Worm (Caenorhabditis elegans) whole organism, L2 larva: ENCODE results near the gene Y51H4A.23.
A peak's percentile ranks its signal among the peaks of the same experiment; 100 is the strongest.
"Not testable (repeated sequence)": the region's sequence is repeated elsewhere in the genome, so short reads cannot be mapped to it uniquely, and the experiment has no call there.

Experiments
- R02D3.7 ChIP-seq: fragments of 150-350 bp; optimal IDR thresholded peaks from 2 replicates; lab custom pipeline; 2014; ENCODE audit warnings: missing biosample characterization, missing genetic modification characterization
- aly-2 ChIP-seq: fragments of 150-350 bp; optimal IDR thresholded peaks from 2 replicates; lab custom pipeline; 2014; ENCODE audit warnings: missing biosample characterization, missing genetic modification characterization
- ama-1 ChIP-seq: fragments of 150-350 bp; optimal IDR thresholded peaks from 2 replicates; lab custom pipeline; 2018; ENCODE audit warnings: inconsistent platforms
- blmp-1 ChIP-seq: sonication (generic microtip); optimal IDR thresholded peaks from 2 replicates; lab custom pipeline; 2017; ENCODE audit warnings: missing genetic modification characterization, mild to moderate bottlenecking, missing compliant biosample characterization, antibody characterized with exemption, moderate library complexity; ENCODE audit not compliant: insufficient read depth
- ceh-82 ChIP-seq: fragments of 150-350 bp; optimal IDR thresholded peaks from 2 replicates; lab custom pipeline; 2014; ENCODE audit warnings: missing biosample characterization, missing genetic modification characterization
- crh-2 ChIP-seq: sonication (generic microtip); optimal IDR thresholded peaks from 2 replicates; lab custom pipeline; 2017; ENCODE audit warnings: missing biosample characterization, missing genetic modification characterization
- dmd-4 ChIP-seq: sonication (generic microtip); optimal IDR thresholded peaks from 2 replicates; lab custom pipeline; 2017; ENCODE audit warnings: missing biosample characterization, missing genetic modification characterization
- egl-27 ChIP-seq: sonication (generic microtip); optimal IDR thresholded peaks from 3 replicates; lab custom pipeline; 2017; ENCODE audit warnings: missing biosample characterization, missing genetic modification reagents, missing genetic modification characterization
- fos-1 ChIP-seq: fragments of 150-350 bp; optimal IDR thresholded peaks from 2 replicates; lab custom pipeline; 2014; ENCODE audit warnings: missing biosample characterization, missing genetic modification characterization
- gmeb-1 ChIP-seq: fragments of 150-350 bp; optimal IDR thresholded peaks from 2 replicates; lab custom pipeline; 2014; ENCODE audit warnings: missing biosample characterization, missing genetic modification characterization
- lin-11 ChIP-seq: fragments of 150-350 bp; sonication (generic microtip); optimal IDR thresholded peaks from 2 replicates; lab custom pipeline; 2014; ENCODE audit warnings: missing biosample characterization, missing genetic modification characterization, inconsistent platforms, mixed read lengths
- lin-13 ChIP-seq: fragments of 150-350 bp; optimal IDR thresholded peaks from 2 replicates; lab custom pipeline; 2014; ENCODE audit warnings: missing biosample characterization, missing genetic modification reagents, missing genetic modification characterization
- lin-39 ChIP-seq: fragments of 150-350 bp; optimal IDR thresholded peaks from 2 replicates; lab custom pipeline; 2014; ENCODE audit warnings: missing biosample characterization, missing genetic modification reagents, missing genetic modification characterization
- mab-5 ChIP-seq: fragments of 150-350 bp; optimal IDR thresholded peaks from 2 replicates; lab custom pipeline; 2014; ENCODE audit warnings: missing biosample characterization, missing genetic modification characterization
- nhr-10 ChIP-seq: sonication (generic microtip); optimal IDR thresholded peaks from 2 replicates; lab custom pipeline; 2017; ENCODE audit warnings: missing biosample characterization, missing genetic modification characterization
- nhr-11 ChIP-seq: fragments of 150-350 bp; optimal IDR thresholded peaks from 2 replicates; lab custom pipeline; 2014; ENCODE audit warnings: missing biosample characterization, missing genetic modification characterization
- nhr-129 ChIP-seq: fragments of 150-350 bp; optimal IDR thresholded peaks from 2 replicates; lab custom pipeline; 2014; ENCODE audit warnings: missing biosample characterization, missing genetic modification characterization
- nhr-21 ChIP-seq: fragments of 150-350 bp; optimal IDR thresholded peaks from 2 replicates; lab custom pipeline; 2014; ENCODE audit warnings: missing biosample characterization, missing genetic modification characterization
- nhr-23 ChIP-seq: fragments of 150-350 bp; optimal IDR thresholded peaks from 2 replicates; lab custom pipeline; 2014; ENCODE audit warnings: missing biosample characterization, missing genetic modification reagents, missing genetic modification characterization
- nhr-237 ChIP-seq: fragments of 150-350 bp; optimal IDR thresholded peaks from 2 replicates; lab custom pipeline; 2014; ENCODE audit warnings: missing biosample characterization, missing genetic modification characterization
- nhr-25 ChIP-seq: fragments of 150-350 bp; sonication (generic microtip); optimal IDR thresholded peaks from 3 replicates; lab custom pipeline; 2014; ENCODE audit warnings: missing biosample characterization, missing genetic modification characterization
- nhr-6 ChIP-seq: fragments of 150-350 bp; optimal IDR thresholded peaks from 2 replicates; lab custom pipeline; 2014; ENCODE audit warnings: missing biosample characterization, missing genetic modification characterization
- nhr-77 ChIP-seq: fragments of 150-350 bp; optimal IDR thresholded peaks from 2 replicates; lab custom pipeline; 2014; ENCODE audit warnings: missing biosample characterization, missing genetic modification characterization
- peb-1 ChIP-seq: fragments of 150-350 bp; optimal IDR thresholded peaks from 2 replicates; lab custom pipeline; 2014; ENCODE audit warnings: missing biosample characterization, missing genetic modification characterization
- sem-4 ChIP-seq: fragments of 150-350 bp; optimal IDR thresholded peaks from 2 replicates; lab custom pipeline; 2014; ENCODE audit warnings: missing biosample characterization, missing genetic modification reagents, missing genetic modification characterization
- skn-1 ChIP-seq: sonication (generic microtip); optimal IDR thresholded peaks from 2 replicates; lab custom pipeline; 2017; ENCODE audit warnings: missing biosample characterization, missing genetic modification characterization
- sma-3 ChIP-seq: sonication (generic microtip); optimal IDR thresholded peaks from 2 replicates; lab custom pipeline; 2016; ENCODE audit warnings: missing genetic modification reagents, missing genetic modification characterization, missing compliant biosample characterization
- sma-9 ChIP-seq, 2 experiments: fragments of 150-350 bp in 1 of 2; sonication (generic microtip) in 1 of 2; optimal IDR thresholded peaks; 2 replicates each; lab custom pipeline; 2014 to 2016; ENCODE audit warnings: missing genetic modification characterization in 2 of 2, mild to moderate bottlenecking in 1 of 2, missing biosample characterization in 1 of 2, missing compliant biosample characterization in 1 of 2, missing genetic modification reagents in 1 of 2, moderate library complexity in 1 of 2
- snpc-4 ChIP-seq: fragments of 150-350 bp; optimal IDR thresholded peaks from 2 replicates; lab custom pipeline; 2014; ENCODE audit warnings: missing biosample characterization, missing genetic modification characterization
- unc-55 ChIP-seq: fragments of 150-350 bp; sonication (generic microtip); optimal IDR thresholded peaks from 3 replicates; lab custom pipeline; 2014; ENCODE audit warnings: missing biosample characterization, missing genetic modification reagents, missing genetic modification characterization
- unc-62 ChIP-seq: fragments of 150-350 bp; optimal IDR thresholded peaks from 2 replicates; lab custom pipeline; 2014; ENCODE audit warnings: missing biosample characterization, missing genetic modification reagents, missing genetic modification characterization
- ztf-1 ChIP-seq: fragments of 200-800 bp; sonication (Bioruptor generic); conservative IDR thresholded peaks from 2 replicates; pipeline ENCODE4 v1.3.6; 2022; ENCODE audit warnings: missing genetic modification characterization, missing compliant biosample characterization

Gene Y51H4A.23

ce11 chrIV:16722616-16723015 is at the start of gene Y51H4A.23:
Y51H4A.23 (plus strand) TSS chrIV:16722916.
- not testable (repeated sequence) for TF ChIP-seq sem-4; gmeb-1; aly-2 (tag; lab: Kevin White, UChicago)

- TF ChIP-seq egl-27 (tag; lab: Kevin White, UChicago) (no peak), fos-1 (peak; percentile 53), nhr-77 (no peak), gmeb-1 (peak; percentile 48), unc-55 (GFP tag; lab: Kevin White, UChicago) (peak; percentile 10), crh-2 (tag; lab: Kevin White, UChicago) (peak; percentile 1), sma-3 (GFP tag; lab: Kevin White, UChicago) (peak; percentile 52), lin-11 (tag; lab: Kevin White, UChicago) (peak; percentile 21), nhr-25 (tag; lab: Kevin White, UChicago) (peak; percentile 4)
Measured at ce11 chrIV:16684224-16684623, 38.5 kb upstream of the Y51H4A.23 start.

- TF ChIP-seq nhr-129 (tag; lab: Kevin White, UChicago) (no peak), nhr-23 (tag; lab: Kevin White, UChicago) (no peak), egl-27 (tag; lab: Kevin White, UChicago) (no peak), sem-4 (no peak), peb-1 (no peak), lin-13 (GFP tag; lab: Kevin White, UChicago) (no peak)
Measured at ce11 chrIV:16694567-16694966, 28.1 kb upstream of the Y51H4A.23 start, which contains the start of gene Y51H4A.941. Y51H4A.941 (minus strand) TSS chrIV:16694667.

- TF ChIP-seq snpc-4 (no peak), aly-2 (tag; lab: Kevin White, UChicago) (no peak), crh-2 (tag; lab: Kevin White, UChicago) (no peak), unc-55 (GFP tag; lab: Kevin White, UChicago) (peak; percentile 20), dmd-4 (tag; lab: Kevin White, UChicago) (no peak), sma-3 (GFP tag; lab: Kevin White, UChicago) (no peak)
Measured at ce11 chrIV:16696422-16696821, 26.3 kb upstream of the Y51H4A.23 start.

ce11 chrIV:16706950-16707349 is 15.8 kb upstream of the Y51H4A.23 start:
- no peak for TF ChIP-seq blmp-1
- TF ChIP-seq lin-11 (tag; lab: Kevin White, UChicago) = no peak
- TF ChIP-seq fos-1 = no peak
- no peak for TF ChIP-seq ceh-82 (tag; lab: Kevin White, UChicago)
- no peak for TF ChIP-seq nhr-6 (tag; lab: Kevin White, UChicago)
- no peak for TF ChIP-seq peb-1
- no peak for TF ChIP-seq nhr-21 (tag; lab: Kevin White, UChicago)
- TF ChIP-seq nhr-237 (tag; lab: Kevin White, UChicago) = no peak
- TF ChIP-seq ama-1 (lab: Kevin White, UChicago) = no peak
- TF ChIP-seq nhr-129 (tag; lab: Kevin White, UChicago) = no peak
- TF ChIP-seq aly-2 (tag; lab: Kevin White, UChicago) = no peak
- no peak for TF ChIP-seq ztf-1 (GFP tag; lab: Robert Waterston, UW)

ce11 chrIV:16709713-16710112 is 13.0 kb upstream of the Y51H4A.23 start:
- TF ChIP-seq mab-5 (tag; lab: Kevin White, UChicago) (no peak), unc-62 (GFP tag; lab: Kevin White, UChicago) (no peak), nhr-129 (tag; lab: Kevin White, UChicago) (no peak), nhr-23 (tag; lab: Kevin White, UChicago) (no peak), ceh-82 (tag; lab: Kevin White, UChicago) (no peak), ztf-1 (GFP tag; lab: Robert Waterston, UW) (no peak), lin-11 (tag; lab: Kevin White, UChicago) (no peak), nhr-6 (tag; lab: Kevin White, UChicago) (no peak), lin-39 (no peak), R02D3.7 (tag; lab: Kevin White, UChicago) (no peak), nhr-10 (tag; lab: Kevin White, UChicago) (no peak)
- TF ChIP-seq, all 48 proteins: peak for 0

ce11 chrIV:16710312-16710711 is 12.4 kb upstream of the Y51H4A.23 start:
- no peak for TF ChIP-seq egl-27 (tag; lab: Kevin White, UChicago)
- TF ChIP-seq nhr-21 (tag; lab: Kevin White, UChicago) = no peak
- no peak for TF ChIP-seq peb-1
- no peak for TF ChIP-seq sma-9 (GFP tag; optimal IDR thresholded peaks at IDR 0.05; lab: Kevin White, UChicago)
- TF ChIP-seq sma-9 (tag; optimal IDR thresholded peaks at IDR 0.05; lab: Kevin White, UChicago) = no peak
- no peak for TF ChIP-seq skn-1 (tag; lab: Kevin White, UChicago)
- TF ChIP-seq nhr-11 (tag; lab: Kevin White, UChicago) = no peak
